Worm (Caenorhabditis elegans) whole organism, early embryonic: ENCODE data around the gene ZC443.3.

Experiments
- B0310.2 ChIP-seq: sonication (generic microtip); optimal IDR thresholded peaks from 2 replicates; lab custom pipeline; 2016; ENCODE audit warnings: mild to moderate bottlenecking, missing genetic modification characterization, missing compliant biosample characterization
- aly-1 ChIP-seq: sonication (generic microtip); optimal IDR thresholded peaks from 2 replicates; lab custom pipeline; 2016; ENCODE audit warnings: missing genetic modification characterization, missing compliant biosample characterization
- ama-1 ChIP-seq: fragments of 150-350 bp; optimal IDR thresholded peaks from 2 replicates; lab custom pipeline; 2014
- ceh-13 ChIP-seq: fragments of 200-800 bp; sonication (Bioruptor generic); optimal IDR thresholded peaks from 2 replicates; lab custom pipeline; 2018; ENCODE audit warnings: mild to moderate bottlenecking, missing genetic modification characterization, missing compliant biosample characterization
- ceh-36 ChIP-seq: sonication (generic microtip); optimal IDR thresholded peaks from 2 replicates; lab custom pipeline; 2016; ENCODE audit warnings: missing genetic modification characterization, inconsistent platforms, missing compliant biosample characterization
- ets-7 ChIP-seq: sonication (generic microtip); optimal IDR thresholded peaks from 2 replicates; lab custom pipeline; 2016; ENCODE audit warnings: missing genotype, missing genetic modification characterization, missing compliant biosample characterization
- flt-1 ChIP-seq: fragments of 200-800 bp; sonication (Bioruptor generic); IDR thresholded peaks from 2 replicates; pipeline ENCODE4 v1.3.6; 2022; ENCODE audit warnings: missing genetic modification characterization, missing compliant biosample characterization
- hmbx-1 ChIP-seq: sonication (generic microtip); optimal IDR thresholded peaks from 2 replicates; lab custom pipeline; 2016; ENCODE audit warnings: mild to moderate bottlenecking, missing genetic modification characterization, missing compliant biosample characterization
- hmg-4 ChIP-seq: fragments of 200-800 bp; sonication (Bioruptor generic); optimal IDR thresholded peaks from 2 replicates; lab custom pipeline; 2018; ENCODE audit warnings: mild to moderate bottlenecking, missing genetic modification characterization, missing compliant biosample characterization
- hnd-1 ChIP-seq: sonication (generic microtip); optimal IDR thresholded peaks from 2 replicates; lab custom pipeline; 2016; ENCODE audit warnings: missing genetic modification characterization, missing compliant biosample characterization
- pes-1 ChIP-seq: fragments of 200-800 bp; sonication (Bioruptor generic); IDR thresholded peaks from 2 replicates; pipeline ENCODE4 v1.3.6; 2022; ENCODE audit warnings: missing genetic modification reagents, missing genetic modification characterization, missing compliant biosample characterization
- scrt-1 ChIP-seq: fragments of 200-800 bp; sonication (Bioruptor generic); IDR thresholded peaks from 2 replicates; pipeline ENCODE4 v1.3.6; 2022; ENCODE audit warnings: missing genetic modification characterization, missing compliant biosample characterization
- tbx-37 ChIP-seq: fragments of 200-800 bp; sonication (Bioruptor generic); conservative IDR thresholded peaks from 2 replicates; pipeline ENCODE4 v1.3.6; 2022; ENCODE audit warnings: missing genetic modification reagents, missing genetic modification characterization, missing compliant biosample characterization

- TF ChIP-seq ama-1 (lab: Kevin White, UChicago) (no peak), pes-1 (no peak), flt-1 (GFP tag; lab: Robert Waterston, UW) (no peak), scrt-1 (GFP tag; lab: Robert Waterston, UW) (no peak), ets-7 (tag; lab: Kevin White, UChicago) (no peak), B0310.2 (no peak), hmg-4 (GFP tag; lab: Kevin White, UChicago) (no peak), aly-1 (tag; lab: Kevin White, UChicago) (no peak), ceh-13 (GFP tag; lab: Kevin White, UChicago) (no peak), hnd-1 (tag; lab: Kevin White, UChicago) (no peak), hmbx-1 (no peak), tbx-37 (no peak), ceh-36 (tag; lab: Kevin White, UChicago) (no peak)
Observed at ce11 chrV:12788451-12788850, 25.5 kb downstream of the ZC443.3 start, which contains the start of gene srbc-44.
